Worm (Caenorhabditis elegans): ENCODE measurements around the gene eri-12.

DNA sequence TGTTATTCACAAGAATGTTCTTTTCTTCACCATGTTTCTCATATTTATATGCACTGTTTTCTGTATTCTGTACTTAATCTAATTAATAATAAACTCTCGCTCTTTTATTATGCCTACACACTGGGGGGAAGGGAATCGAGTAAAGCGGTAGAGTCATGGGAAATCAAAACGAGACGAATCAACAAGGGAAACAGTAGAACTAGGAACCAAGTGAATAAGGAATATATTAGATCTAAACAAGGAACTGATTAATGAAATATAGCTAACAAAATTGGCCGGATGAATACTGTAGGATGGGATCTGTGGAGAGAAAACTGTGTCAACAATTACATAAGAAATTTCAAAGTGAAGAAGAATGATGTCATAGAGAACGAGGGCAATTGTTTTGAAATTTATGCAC lies 21.6 kb upstream of the eri-12 start:
- TF ChIP-seq him-1 (tag; optimal IDR thresholded peaks at IDR 0.05) (no peak), W03F9.2 (tag; optimal IDR thresholded peaks at IDR 0.05) (no peak), dao-5 (tag; optimal IDR thresholded peaks at IDR 0.05) (no peak)
